Fruit fly (Drosophila melanogaster) whole organism, prepupa: ENCODE results near the gene grk.

Experiments
- CG10631 ChIP-seq: fragments of 200-800 bp; sonication (Bioruptor generic); optimal IDR thresholded peaks from 2 replicates; lab custom pipeline; 2016; ENCODE audit warnings: missing biosample characterization, missing genetic modification characterization
- CG15336 ChIP-seq: fragments of 200-800 bp; sonication (Bioruptor generic); IDR thresholded peaks from 2 replicates; pipeline ENCODE4 v1.3.6; 2022; ENCODE audit warnings: missing biosample characterization, missing genetic modification characterization
- CG16779 ChIP-seq: fragments of 200-800 bp; sonication (Bioruptor generic); optimal IDR thresholded peaks from 3 replicates; lab custom pipeline; 2017; ENCODE audit warnings: missing biosample characterization, mild to moderate bottlenecking, missing genetic modification characterization
- CG8119 ChIP-seq: fragments of 200-800 bp; sonication (Bioruptor generic); IDR thresholded peaks from 3 replicates; pipeline ENCODE4 v1.3.6; 2022; ENCODE audit warnings: missing biosample characterization, missing genetic modification characterization
- CG8319 ChIP-seq: fragments of 200-800 bp; sonication (Bioruptor generic); optimal IDR thresholded peaks from 3 replicates; lab custom pipeline; 2016; ENCODE audit warnings: missing biosample characterization, missing genetic modification characterization
- Hr39 ChIP-seq: fragments of 200-800 bp; sonication (Bioruptor generic); optimal IDR thresholded peaks from 2 replicates; lab custom pipeline; 2016; ENCODE audit warnings: missing biosample characterization, missing genetic modification characterization
- Lpt ChIP-seq: fragments of 200-800 bp; sonication (Bioruptor generic); optimal IDR thresholded peaks from 3 replicates; lab custom pipeline; 2016; ENCODE audit warnings: missing biosample characterization, missing genetic modification characterization
- Sox15 ChIP-seq: fragments of 200-800 bp; sonication (Bioruptor generic); optimal IDR thresholded peaks from 3 replicates; lab custom pipeline; 2016; ENCODE audit warnings: missing biosample characterization, missing genetic modification characterization
- cyc ChIP-seq: fragments of 200-800 bp; sonication (Bioruptor generic); optimal IDR thresholded peaks from 3 replicates; lab custom pipeline; 2016; ENCODE audit warnings: missing biosample characterization, missing genetic modification characterization
- dac ChIP-seq: fragments of 200-800 bp; sonication (Bioruptor generic); optimal IDR thresholded peaks from 2 replicates; lab custom pipeline; 2017; ENCODE audit warnings: missing biosample characterization, mild to moderate bottlenecking, missing genetic modification characterization
- ss ChIP-seq, 2 experiments: fragments of 200-800 bp; sonication (Bioruptor generic); optimal IDR thresholded peaks; 2 replicates in 1 of 2; 3 replicates in 1 of 2; lab custom pipeline; 2017 to 2018; ENCODE audit warnings: mild to moderate bottlenecking in 2 of 2, missing biosample characterization in 2 of 2, missing genetic modification characterization in 2 of 2, moderate library complexity in 1 of 2

- TF ChIP-seq CG8119 (GFP tag; lab: Robert Waterston, UW) = peak; percentile 55; the same call in 1 of the 3 replicates
- no peak for TF ChIP-seq Lpt (GFP tag; lab: Kevin White, UChicago)
- TF ChIP-seq CG15336 = no peak; the same call in 1 of the 2 replicates
- TF ChIP-seq cyc = peak; percentile 27
- TF ChIP-seq Hr39 (GFP tag; lab: Kevin White, UChicago) = no peak
- TF ChIP-seq CG10631 (GFP tag; lab: Kevin White, UChicago) = peak; percentile 64
- TF ChIP-seq CG8319 = no peak
- TF ChIP-seq ss (GFP tag; optimal IDR thresholded peaks at IDR 0.05; lab: Kevin White, UChicago) = peak; percentile 6 to 45
- no peak for TF ChIP-seq CG16779 (tag; lab: Kevin White, UChicago)
- TF ChIP-seq Sox15 (GFP tag; lab: Kevin White, UChicago) = no peak
- TF ChIP-seq dac = no peak
Observed at dm6 chr2L:8414887-8415883, 18.2 kb downstream of the grk start, which contains the start of the genes CG13398 and Akap200.
